Fruit fly (Drosophila melanogaster): ENCODE data around the gene CG14210.

The CG14210 gene

dm6 chrX:19603953-19604352, 12.0 kb upstream of the CG14210 start (continued):
- TF ChIP-seq ranshi (GFP tag; IDR thresholded peaks at IDR 0.05) (peak; percentile 80; the same call in 1 of the 2 replicates), Awh (GFP tag; IDR thresholded peaks at IDR 0.05) (0 out of 2 replicates have a peak, but pooled peaks have one; percentile 55), jing (GFP tag; optimal IDR thresholded peaks at IDR 0.05) (peak; percentile 39), pfk (GFP tag; optimal IDR thresholded peaks at IDR 0.05) (no peak), aop (GFP tag; IDR thresholded peaks at IDR 0.05) (peak; percentile 52; the same call in 1 of the 2 replicates), Pdp1 (GFP tag; optimal IDR thresholded peaks at IDR 0.05) (peak; percentile 64 to 78), al (GFP tag; IDR thresholded peaks at IDR 0.05) (peak; percentile 87), pros (GFP tag; optimal IDR thresholded peaks at IDR 0.05) (no peak), CG7963 (GFP tag; IDR thresholded peaks at IDR 0.05; ENCODE audit: partially characterized antibody) (no peak), CG10431 (GFP tag; optimal IDR thresholded peaks at IDR 0.05) (no peak), pho (GFP tag; optimal IDR thresholded peaks at IDR 0.05) (peak; percentile 48), GATAe (GFP tag; conservative IDR thresholded peaks at IDR 0.05) (no peak), bowl (GFP tag; IDR thresholded peaks at IDR 0.05) (0 out of 2 replicates have a peak, but pooled peaks have one; percentile 24), CG14710 (tag; optimal IDR thresholded peaks at IDR 0.05) (peak; percentile 44), CG6175 (GFP tag; IDR thresholded peaks at IDR 0.05) (peak; percentile 74), CG34224 (GFP tag; IDR thresholded peaks at IDR 0.05; ENCODE audit: partially characterized antibody) (no peak), CG9727 (GFP tag; optimal IDR thresholded peaks at IDR 0.05) (peak; percentile 80), Sox102F (GFP tag; optimal IDR thresholded peaks at IDR 0.05) (peak; percentile 78), ash1 (GFP tag; optimal IDR thresholded peaks at IDR 0.05) (no peak), sob (GFP tag; IDR thresholded peaks at IDR 0.05) (peak; percentile 84), CG11247 (GFP tag; IDR thresholded peaks at IDR 0.05) (peak; percentile 77), CG4360 (GFP tag; IDR thresholded peaks at IDR 0.05) (no peak), Ptx1 (GFP tag; IDR thresholded peaks at IDR 0.05) (peak; percentile 82), bsh (GFP tag; optimal IDR thresholded peaks at IDR 0.05) (peak; percentile 56 to 70), Atf-2 (GFP tag; optimal IDR thresholded peaks at IDR 0.05) (peak; percentile 33), B-H2 (GFP tag; optimal IDR thresholded peaks at IDR 0.05) (peak; percentile 46), CG1233 (GFP tag; optimal IDR thresholded peaks at IDR 0.05) (peak; percentile 52), CG9437 (GFP tag; optimal IDR thresholded peaks at IDR 0.05) (peak; percentile 49), Oli (tag; optimal IDR thresholded peaks at IDR 0.05) (peak; percentile 78), Adf1 (GFP tag; IDR thresholded peaks at IDR 0.05) (peak; percentile 56; the same call in 1 of the 2 replicates), CG9932 (GFP tag; IDR thresholded peaks at IDR 0.05) (peak; percentile 92), sr (GFP tag; IDR thresholded peaks at IDR 0.05) (peak; percentile 72; the same call in 2 of the 3 replicates), gro (GFP tag; optimal IDR thresholded peaks at IDR 0.05) (peak; percentile 54), CG5953 (GFP tag; IDR thresholded peaks at IDR 0.05) (peak; percentile 61), hb (GFP tag; IDR thresholded peaks at IDR 0.05; ENCODE audit: partially characterized antibody) (no peak), stc (GFP tag; IDR thresholded peaks at IDR 0.05) (peak; percentile 44; the same call in 1 of the 2 replicates), nau (GFP tag; optimal IDR thresholded peaks at IDR 0.05) (peak; percentile 59), CG32767 (GFP tag; IDR thresholded peaks at IDR 0.05) (peak; percentile 68), CG10321 (GFP tag; IDR thresholded peaks at IDR 0.05) (no peak), CG3726 (GFP tag; IDR thresholded peaks at IDR 0.05) (0 out of 3 replicates have a peak, but pooled peaks have one; percentile 38), CG11560 (tag; IDR thresholded peaks at IDR 0.05) (peak; percentile 56; the same call in 2 of the 3 replicates), CTCF (GFP tag; optimal IDR thresholded peaks at IDR 0.05) (peak; percentile 1), schlank (tag; optimal IDR thresholded peaks at IDR 0.05) (peak; percentile 77), gcm2 (GFP tag; optimal IDR thresholded peaks at IDR 0.05) (no peak), h (optimal IDR thresholded peaks at IDR 0.05) (no peak), disco-r (GFP tag; optimal IDR thresholded peaks at IDR 0.05) (no peak), Stat92E (GFP tag; optimal IDR thresholded peaks at IDR 0.05) (no peak), HLH4C (GFP tag; IDR thresholded peaks at IDR 0.05; ENCODE audit: partially characterized antibody) (0 out of 3 replicates have a peak, but pooled peaks have one; percentile 20), CG8924 (tag; optimal IDR thresholded peaks at IDR 0.05) (peak; percentile 72), org-1 (GFP tag; optimal IDR thresholded peaks at IDR 0.05) (peak; percentile 66), CG11504 (tag; optimal IDR thresholded peaks at IDR 0.05) (peak; percentile 87)

Measured in whole organism, embryonic.